Worm (Caenorhabditis elegans) whole organism, young adult: ENCODE results near the gene srx-36.

Source experiments
- F49E8.2 ChIP-seq: sonication (generic microtip); optimal IDR thresholded peaks from 3 replicates; lab custom pipeline; 2017; ENCODE audit warnings: missing genetic modification characterization, mild to moderate bottlenecking, missing compliant biosample characterization, antibody characterized with exemption, moderate library complexity; ENCODE audit not compliant: insufficient read depth
- F57C9.4 ChIP-seq: sonication (generic microtip); optimal IDR thresholded peaks from 2 replicates; lab custom pipeline; 2017; ENCODE audit warnings: mild to moderate bottlenecking, missing genetic modification characterization, missing compliant biosample characterization
- Y56A3A.18 ChIP-seq: fragments of 200-800 bp; sonication (Bioruptor generic); IDR thresholded peaks from 2 replicates; pipeline ENCODE4 v1.3.6; 2022; ENCODE audit warnings: missing genetic modification reagents, missing genetic modification characterization, missing compliant biosample characterization
- ama-1 ChIP-seq, 3 experiments: fragments of 150-350 bp in 1 of 3; sonication (generic microtip) in 2 of 3; optimal IDR thresholded peaks; 2 replicates each; lab custom pipeline; 2014 to 2018; ENCODE audit warnings: missing biosample characterization in 2 of 3, missing genetic modification characterization in 2 of 3, missing genetic modification reagents in 2 of 3
- cebp-2 ChIP-seq: fragments of 200-800 bp; sonication (Bioruptor generic); IDR thresholded peaks from 2 replicates; pipeline ENCODE4 v1.3.6; 2022; ENCODE audit warnings: missing genetic modification characterization, missing compliant biosample characterization
- ceh-91 ChIP-seq: fragments of 200-800 bp; sonication (Bioruptor generic); IDR thresholded peaks from 2 replicates; pipeline ENCODE4 v1.3.6; 2022; ENCODE audit warnings: missing genetic modification reagents, missing genetic modification characterization, missing compliant biosample characterization
- fkh-3 ChIP-seq: sonication (generic microtip); optimal IDR thresholded peaks from 2 replicates; lab custom pipeline; 2016; ENCODE audit warnings: mild to moderate bottlenecking, missing genetic modification characterization, missing compliant biosample characterization
- hlh-12 ChIP-seq: sonication (generic microtip); optimal IDR thresholded peaks from 2 replicates; lab custom pipeline; 2016; ENCODE audit warnings: missing genetic modification characterization, missing compliant biosample characterization
- hrde-1 ChIP-seq: sonication (generic microtip); optimal IDR thresholded peaks from 2 replicates; lab custom pipeline; 2016; ENCODE audit warnings: missing genetic modification characterization, mild to moderate bottlenecking, missing compliant biosample characterization, moderate library complexity, missing genotype, missing genetic modification reagents, borderline replicate concordance
- lin-35 ChIP-seq, 3 experiments: fragments of 150-350 bp in 2 of 3; sonication (generic microtip) in 1 of 3; optimal IDR thresholded peaks; 2 replicates each; lab custom pipeline; 2014 to 2018; ENCODE audit warnings: missing biosample characterization in 3 of 3, missing genetic modification characterization in 3 of 3, missing genetic modification reagents in 3 of 3
- mxl-1 ChIP-seq: sonication (generic microtip); optimal IDR thresholded peaks from 2 replicates; lab custom pipeline; 2016; ENCODE audit warnings: missing genetic modification characterization, missing compliant biosample characterization
- nhr-80 ChIP-seq: sonication (generic microtip); optimal IDR thresholded peaks from 2 replicates; lab custom pipeline; 2016; ENCODE audit warnings: missing genetic modification characterization, missing compliant biosample characterization
- pha-4 ChIP-seq: fragments of 150-350 bp; sonication (generic microtip); optimal IDR thresholded peaks from 2 replicates; lab custom pipeline; 2014; ENCODE audit warnings: missing biosample characterization, missing genetic modification reagents, missing genetic modification characterization
- somi-1 ChIP-seq: fragments of 200-800 bp; sonication (Bioruptor generic); optimal IDR thresholded peaks from 2 replicates; lab custom pipeline; 2018; ENCODE audit warnings: mild to moderate bottlenecking, missing genetic modification characterization, missing compliant biosample characterization

DNA sequence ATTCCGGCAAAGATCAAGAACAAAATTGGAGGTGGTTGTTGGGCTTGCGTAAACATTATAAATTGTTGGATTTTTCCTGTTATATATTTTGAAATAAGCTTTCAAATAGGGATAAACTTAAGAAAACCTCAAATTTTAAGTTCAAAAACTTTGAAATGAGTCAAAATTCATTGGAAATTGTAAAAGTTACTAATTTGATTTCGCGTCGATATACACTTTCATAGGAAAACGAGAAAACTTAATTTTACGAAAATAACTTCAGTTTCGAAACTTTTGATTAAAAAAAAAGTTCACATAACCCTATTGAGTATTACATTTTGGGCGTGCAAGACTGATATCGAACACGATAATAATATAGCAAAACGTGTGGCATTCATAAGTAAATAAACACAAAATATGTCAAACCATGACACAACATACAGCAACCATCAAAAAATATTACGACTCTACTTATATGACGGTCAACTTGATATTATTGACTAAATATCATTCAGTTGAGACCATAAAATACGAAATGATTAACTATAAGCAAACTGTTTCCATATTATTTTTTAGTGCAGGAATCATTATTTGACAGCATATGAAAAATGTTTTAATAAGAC is 34.6 kb downstream of the srx-36 start:
- TF ChIP-seq lin-35 (GFP tag; optimal IDR thresholded peaks at IDR 0.05; lab: Kevin White, UChicago) (no peak), nhr-80 (tag; lab: Kevin White, UChicago) (no peak), hlh-12 (tag; lab: Kevin White, UChicago) (no peak), cebp-2 (GFP tag; lab: Robert Waterston, UW) (no peak), mxl-1 (tag; lab: Kevin White, UChicago) (no peak), ama-1 (optimal IDR thresholded peaks at IDR 0.05; lab: Kevin White, UChicago) (no peak), ama-1 (GFP tag; optimal IDR thresholded peaks at IDR 0.05; lab: Kevin White, UChicago) (no peak), hrde-1 (tag; lab: Kevin White, UChicago) (no peak), F57C9.4 (no peak), ceh-91 (GFP tag; lab: Robert Waterston, UW) (no peak), fkh-3 (tag; lab: Kevin White, UChicago) (no peak), somi-1 (GFP tag; lab: Kevin White, UChicago) (no peak), F49E8.2 (no peak), pha-4 (tag; lab: Kevin White, UChicago) (no peak), Y56A3A.18 (no peak)
